Worm (Caenorhabditis elegans): Measurements from ENCODE around the gene Y54G2A.41.
A peak's percentile ranks its signal among the peaks of the same experiment; 100 is the strongest.

The Y54G2A.41 gene

ce11 chrIV:2758079-2758478 is 6.4 kb downstream of the Y54G2A.41 start:
- TF ChIP-seq nhr-10 (tag; optimal IDR thresholded peaks at IDR 0.05) (no peak), unc-62 (GFP tag; optimal IDR thresholded peaks at IDR 0.05 in 1 of 2) (peak in 1 of 2 experiments; percentile 66), unc-62 (tag; optimal IDR thresholded peaks at IDR 0.05) (no peak), F26F4.8 (GFP tag; conservative IDR thresholded peaks at IDR 0.05) (no peak), F49E8.2 (tag; optimal IDR thresholded peaks at IDR 0.05; ENCODE audit: borderline replicate concordance) (no peak), dpl-1 (GFP tag; optimal IDR thresholded peaks at IDR 0.05) (no peak), aha-1 (tag) (peak; percentile 59)

- TF ChIP-seq nhr-77 (tag; optimal IDR thresholded peaks at IDR 0.05) (no peak), nhr-48 (tag; optimal IDR thresholded peaks at IDR 0.05) (no peak), fkh-10 (GFP tag; optimal IDR thresholded peaks at IDR 0.05) (no peak), nhr-111 (GFP tag; optimal IDR thresholded peaks at IDR 0.05) (no peak), ZK546.5 (tag; optimal IDR thresholded peaks at IDR 0.05) (no peak), nhr-102 (tag; optimal IDR thresholded peaks at IDR 0.05) (no peak), daf-12 (tag; optimal IDR thresholded peaks at IDR 0.05) (no peak), lir-3 (tag; optimal IDR thresholded peaks at IDR 0.05) (no peak), hlh-11 (tag; optimal IDR thresholded peaks at IDR 0.05) (no peak), Y75B8A.6 (GFP tag; IDR thresholded peaks at IDR 0.05) (no peak), F26F4.8 (GFP tag; conservative IDR thresholded peaks at IDR 0.05) (no peak), mdl-1 (tag; optimal IDR thresholded peaks at IDR 0.05) (no peak)
These were observed 7.5 kb downstream of the Y54G2A.41 start, which contains the start of gene Y54G2A.38 for ce11 chrIV:2759163-2759562. Gene Y54G2A.38 (plus strand): TSS chrIV:2759463.

ce11 chrIV:2761477-2761876 is 9.8 kb downstream of the Y54G2A.41 start:
- TF ChIP-seq lin-38 (GFP tag; IDR thresholded peaks at IDR 0.05): no peak
- TF ChIP-seq set-16 (GFP tag; IDR thresholded peaks at IDR 0.05): peak; percentile 63

- TF ChIP-seq T26A8.4 (GFP tag; IDR thresholded peaks at IDR 0.05) (no peak), pha-4 (GFP tag; IDR thresholded peaks at IDR 0.05) (no peak), pha-4 (tag; optimal IDR thresholded peaks at IDR 0.05) (no peak), mep-1 (tag; optimal IDR thresholded peaks at IDR 0.05) (no peak), ceh-62 (tag; optimal IDR thresholded peaks at IDR 0.05) (no peak), snpc-4 (tag; optimal IDR thresholded peaks at IDR 0.05) (no peak), ama-1 (optimal IDR thresholded peaks at IDR 0.05) (no peak), tra-1 (GFP tag; IDR thresholded peaks at IDR 0.05) (no peak), lin-39 (tag; optimal IDR thresholded peaks at IDR 0.05) (no peak), pqm-1 (tag; optimal IDR thresholded peaks at IDR 0.05) (no peak)
These were observed 10.7 kb downstream of the Y54G2A.41 start, which contains the start of gene Y54G2A.77 for ce11 chrIV:2762380-2762779. Gene Y54G2A.77 (plus strand): TSS chrIV:2762680.

- TF ChIP-seq Y48G9A.11 (GFP tag; IDR thresholded peaks at IDR 0.05) (no peak), snpc-1.2 (GFP tag; IDR thresholded peaks at IDR 0.05) (peak; percentile 35; the same call in 1 of the 2 replicates), R02D3.7 (tag; optimal IDR thresholded peaks at IDR 0.05) (no peak), hlh-30 (tag; optimal IDR thresholded peaks at IDR 0.05; ENCODE audit: insufficient read depth) (no peak), duxl-1 (tag; optimal IDR thresholded peaks at IDR 0.05; ENCODE audit: poor library complexity) (no peak), lin-38 (GFP tag; IDR thresholded peaks at IDR 0.05) (no peak; the same call in 1 of the 2 replicates), mdl-1 (tag; optimal IDR thresholded peaks at IDR 0.05) (no peak), aha-1 (tag) (peak; percentile 73), nhr-10 (tag; optimal IDR thresholded peaks at IDR 0.05) (no peak), pha-4 (GFP tag; IDR thresholded peaks at IDR 0.05) (0 out of 2 replicates have a peak, but pooled peaks have one; percentile 41), pha-4 (tag; optimal IDR thresholded peaks at IDR 0.05) (no peak), ztf-11 (tag; optimal IDR thresholded peaks at IDR 0.05) (no peak)
These were observed 12.5 kb downstream of the Y54G2A.41 start for ce11 chrIV:2764160-2764559.
